Fruit fly (Drosophila melanogaster) whole organism, embryonic: Measurements from ENCODE around the gene kat80.

ENCODE experiments used
- Asciz ChIP-seq: fragments of 200-800 bp; sonication (Bioruptor generic); optimal IDR thresholded peaks from 2 replicates; lab custom pipeline; 2017; ENCODE audit warnings: missing biosample characterization, mild to moderate bottlenecking, missing genetic modification characterization, missing genetic modification reagents
- CG10147 ChIP-seq: fragments of 200-800 bp; sonication (Bioruptor generic); optimal IDR thresholded peaks from 2 replicates; lab custom pipeline; 2019; ENCODE audit warnings: missing biosample characterization, mild to moderate bottlenecking, missing genetic modification characterization, moderate library complexity
- CG11398 ChIP-seq: fragments of 200-800 bp; sonication (Bioruptor generic); optimal IDR thresholded peaks from 2 replicates; lab custom pipeline; 2016; ENCODE audit warnings: missing biosample characterization, missing genetic modification characterization
- CG12104 ChIP-seq: fragments of 200-800 bp; sonication (Bioruptor generic); optimal IDR thresholded peaks from 3 replicates; lab custom pipeline; 2016; ENCODE audit warnings: missing biosample characterization, missing genetic modification characterization
- CG1233 ChIP-seq: fragments of 200-800 bp; sonication (Bioruptor generic); optimal IDR thresholded peaks from 4 replicates; lab custom pipeline; 2018; ENCODE audit warnings: missing biosample characterization, mild to moderate bottlenecking, missing genetic modification characterization
- CG13424 ChIP-seq: fragments of 200-800 bp; sonication (Bioruptor generic); optimal IDR thresholded peaks from 2 replicates; lab custom pipeline; 2019; ENCODE audit warnings: missing biosample characterization, mild to moderate bottlenecking, missing genetic modification characterization, moderate library complexity
- CG13894 ChIP-seq: fragments of 200-800 bp; sonication (Bioruptor generic); optimal IDR thresholded peaks from 3 replicates; lab custom pipeline; 2018; ENCODE audit warnings: missing biosample characterization, mild to moderate bottlenecking, missing genetic modification characterization, moderate library complexity
- CG1529 ChIP-seq: fragments of 200-800 bp; sonication (Bioruptor generic); optimal IDR thresholded peaks from 3 replicates; lab custom pipeline; 2018; ENCODE audit warnings: missing biosample characterization, missing genetic modification characterization
- CG2712 ChIP-seq: fragments of 200-800 bp; optimal IDR thresholded peaks from 3 replicates; lab custom pipeline; 2019; ENCODE audit warnings: missing biosample characterization, mild to moderate bottlenecking, missing genetic modification characterization, moderate library complexity
- CG3407 ChIP-seq: fragments of 200-800 bp; sonication (Bioruptor generic); optimal IDR thresholded peaks from 2 replicates; lab custom pipeline; 2018; ENCODE audit warnings: missing biosample characterization, mild to moderate bottlenecking, missing genetic modification characterization
- CG34376 ChIP-seq: fragments of 200-800 bp; sonication (Bioruptor generic); optimal IDR thresholded peaks from 2 replicates; lab custom pipeline; 2018; ENCODE audit warnings: missing biosample characterization, mild to moderate bottlenecking, missing genetic modification characterization
- CG6689 ChIP-seq: fragments of 200-800 bp; sonication (Bioruptor generic); IDR thresholded peaks from 2 replicates; pipeline ENCODE4 v1.3.6; 2022; ENCODE audit warnings: missing biosample characterization, missing genetic modification characterization
- CG6765 ChIP-seq: fragments of 200-800 bp; sonication (Bioruptor generic); optimal IDR thresholded peaks from 3 replicates; lab custom pipeline; 2017; ENCODE audit warnings: missing biosample characterization, mild to moderate bottlenecking, missing genetic modification characterization
- CG7271 ChIP-seq: fragments of 200-800 bp; sonication (Bioruptor generic); optimal IDR thresholded peaks from 2 replicates; lab custom pipeline; 2018; ENCODE audit warnings: missing biosample characterization, mild to moderate bottlenecking, missing genetic modification characterization, moderate library complexity
- CG7357 ChIP-seq: fragments of 200-800 bp; sonication (Bioruptor generic); IDR thresholded peaks from 3 replicates; pipeline ENCODE4 v1.3.6; 2022; ENCODE audit warnings: missing biosample characterization, missing genetic modification characterization
- CG8944 ChIP-seq: fragments of 200-800 bp; sonication (Bioruptor generic); optimal IDR thresholded peaks from 3 replicates; lab custom pipeline; 2016; ENCODE audit warnings: missing biosample characterization, missing genetic modification characterization
- CG9817 ChIP-seq: fragments of 200-800 bp; sonication (Bioruptor generic); optimal IDR thresholded peaks from 2 replicates; lab custom pipeline; 2018; ENCODE audit warnings: missing biosample characterization, mild to moderate bottlenecking, missing genetic modification characterization, moderate library complexity
- Camta ChIP-seq: fragments of 200-800 bp; sonication (Bioruptor generic); optimal IDR thresholded peaks from 2 replicates; lab custom pipeline; 2016; ENCODE audit warnings: missing biosample characterization, missing genetic modification characterization
- HLH54F ChIP-seq: fragments of 200-800 bp; sonication (Bioruptor generic); optimal IDR thresholded peaks from 3 replicates; lab custom pipeline; 2016; ENCODE audit warnings: missing biosample characterization, missing genetic modification characterization
- Hand ChIP-seq: fragments of 200-800 bp; sonication (Bioruptor generic); optimal IDR thresholded peaks from 2 replicates; lab custom pipeline; 2017; ENCODE audit warnings: mild to moderate bottlenecking, missing biosample characterization, missing genetic modification reagents, missing genetic modification characterization
- Hmr ChIP-seq: fragments of 200-800 bp; sonication (Bioruptor generic); optimal IDR thresholded peaks from 3 replicates; lab custom pipeline; 2017; ENCODE audit warnings: mild to moderate bottlenecking, missing biosample characterization, missing genetic modification reagents, missing genetic modification characterization
- Lpt ChIP-seq: fragments of >200 bp; optimal IDR thresholded peaks from 2 replicates; lab custom pipeline; 2018; ENCODE audit warnings: missing biosample characterization, missing genetic modification characterization
- MESR4 ChIP-seq: fragments of 200-800 bp; sonication (Bioruptor generic); optimal IDR thresholded peaks from 2 replicates; lab custom pipeline; 2018; ENCODE audit warnings: missing biosample characterization, mild to moderate bottlenecking, missing genetic modification characterization, moderate library complexity
- Max ChIP-seq: fragments of 200-800 bp; sonication (Bioruptor generic); optimal IDR thresholded peaks from 2 replicates; lab custom pipeline; 2016; ENCODE audit warnings: missing biosample characterization, mild to moderate bottlenecking, missing genetic modification characterization
- Nf-YC ChIP-seq: fragments of 200-800 bp; optimal IDR thresholded peaks from 3 replicates; lab custom pipeline; 2019; ENCODE audit warnings: missing biosample characterization, mild to moderate bottlenecking, missing genetic modification characterization, moderate library complexity
- Poxn ChIP-seq: fragments of 200-800 bp; sonication (Bioruptor generic); IDR thresholded peaks from 2 replicates; pipeline ENCODE4 v1.3.6; 2022; ENCODE audit warnings: missing biosample characterization, missing genetic modification characterization
- aop ChIP-seq: fragments of 200-800 bp; sonication (Bioruptor generic); IDR thresholded peaks from 2 replicates; pipeline ENCODE4 v1.3.6; 2022; ENCODE audit warnings: missing biosample characterization, missing genetic modification characterization
- ap ChIP-seq: fragments of 200-800 bp; sonication (Bioruptor generic); IDR thresholded peaks from 2 replicates; pipeline ENCODE4 v1.3.6; 2022; ENCODE audit warnings: missing biosample characterization, missing genetic modification characterization
- bigmax ChIP-seq: fragments of 200-800 bp; sonication (Bioruptor generic); optimal IDR thresholded peaks from 2 replicates; lab custom pipeline; 2018; ENCODE audit warnings: missing biosample characterization, mild to moderate bottlenecking, missing genetic modification characterization
- cg ChIP-seq: fragments of 200-800 bp; sonication (Bioruptor generic); optimal IDR thresholded peaks from 3 replicates; lab custom pipeline; 2019; ENCODE audit warnings: missing biosample characterization, mild to moderate bottlenecking, missing genetic modification characterization, moderate library complexity
- ci ChIP-seq: fragments of 200-800 bp; sonication (Bioruptor generic); IDR thresholded peaks from 3 replicates; pipeline ENCODE4 v1.3.6; 2022; ENCODE audit warnings: missing biosample characterization, missing genetic modification characterization
- dysf ChIP-seq: fragments of 200-800 bp; sonication (Bioruptor generic); IDR thresholded peaks from 3 replicates; pipeline ENCODE4 v1.3.6; 2022; ENCODE audit warnings: missing biosample characterization, missing genetic modification characterization
- en ChIP-seq: fragments of 200-800 bp; sonication (Bioruptor generic); optimal IDR thresholded peaks from 2 replicates; lab custom pipeline; 2016; ENCODE audit warnings: missing biosample characterization, missing genetic modification characterization
- eyg ChIP-seq: fragments of 200-800 bp; sonication (Bioruptor generic); optimal IDR thresholded peaks from 3 replicates; lab custom pipeline; 2016; ENCODE audit warnings: missing biosample characterization, missing genetic modification characterization
- fd64A ChIP-seq: fragments of 200-800 bp; sonication (Bioruptor generic); optimal IDR thresholded peaks from 3 replicates; lab custom pipeline; 2018; ENCODE audit warnings: missing biosample characterization, mild to moderate bottlenecking, missing genetic modification characterization
- gt ChIP-seq: fragments of 200-800 bp; sonication (Bioruptor generic); IDR thresholded peaks from 2 replicates; pipeline ENCODE4 v1.3.6; 2022; ENCODE audit warnings: missing biosample characterization, missing genetic modification characterization
- ind ChIP-seq: fragments of 200-800 bp; sonication (Bioruptor generic); optimal IDR thresholded peaks from 3 replicates; lab custom pipeline; 2016; ENCODE audit warnings: missing biosample characterization, missing genetic modification characterization
- inv ChIP-seq: fragments of 200-800 bp; sonication (Bioruptor generic); IDR thresholded peaks from 2 replicates; pipeline ENCODE4 v1.3.6; 2022; ENCODE audit warnings: missing biosample characterization, missing genetic modification characterization; ENCODE audit not compliant: partially characterized antibody
- jumu ChIP-seq: fragments of 200-800 bp; sonication (Bioruptor generic); optimal IDR thresholded peaks from 3 replicates; lab custom pipeline; 2016; ENCODE audit warnings: missing biosample characterization, missing genetic modification characterization
- mam ChIP-seq: fragments of 200-800 bp; sonication (Bioruptor generic); optimal IDR thresholded peaks from 3 replicates; lab custom pipeline; 2016; ENCODE audit warnings: missing biosample characterization, missing genetic modification characterization
- mirr ChIP-seq: fragments of 200-800 bp; sonication (Bioruptor generic); optimal IDR thresholded peaks from 3 replicates; lab custom pipeline; 2018; ENCODE audit warnings: missing biosample characterization, mild to moderate bottlenecking, missing genetic modification characterization
- nau ChIP-seq: fragments of 200-800 bp; sonication (Bioruptor generic); optimal IDR thresholded peaks from 3 replicates; lab custom pipeline; 2017; ENCODE audit warnings: missing biosample characterization, mild to moderate bottlenecking, missing genetic modification characterization, missing genetic modification reagents
- p53 ChIP-seq: fragments of 200-800 bp; sonication (Bioruptor generic); optimal IDR thresholded peaks from 2 replicates; lab custom pipeline; 2016; ENCODE audit warnings: missing biosample characterization, missing genetic modification characterization
- peb ChIP-seq: fragments of 200-800 bp; sonication (Bioruptor generic); IDR thresholded peaks from 2 replicates; pipeline ENCODE4 v1.3.6; 2022; ENCODE audit warnings: missing biosample characterization, missing genetic modification characterization
- pzg ChIP-seq: fragments of 200-800 bp; sonication (Bioruptor generic); optimal IDR thresholded peaks from 3 replicates; lab custom pipeline; 2018; ENCODE audit warnings: missing biosample characterization, mild to moderate bottlenecking, missing genetic modification characterization, moderate library complexity
- ranshi ChIP-seq: fragments of 200-800 bp; sonication (Bioruptor generic); IDR thresholded peaks from 2 replicates; pipeline ENCODE4 v1.3.6; 2022; ENCODE audit warnings: missing biosample characterization, missing genetic modification characterization
- run ChIP-seq: fragments of 200-800 bp; sonication (Bioruptor generic); optimal IDR thresholded peaks from 3 replicates; lab custom pipeline; 2018; ENCODE audit warnings: missing biosample characterization, mild to moderate bottlenecking, missing genetic modification characterization
- sd ChIP-seq: fragments of 200-800 bp; sonication (Bioruptor generic); optimal IDR thresholded peaks from 3 replicates; lab custom pipeline; 2018; ENCODE audit warnings: missing biosample characterization, mild to moderate bottlenecking, missing genetic modification characterization, moderate library complexity
- seq ChIP-seq: fragments of 200-800 bp; sonication (Bioruptor generic); IDR thresholded peaks from 2 replicates; pipeline ENCODE4 v1.3.6; 2022; ENCODE audit warnings: missing biosample characterization, missing genetic modification characterization
- vfl ChIP-seq: fragments of 200-800 bp; sonication (Bioruptor generic); optimal IDR thresholded peaks from 2 replicates; lab custom pipeline; 2016; ENCODE audit warnings: missing biosample characterization, missing genetic modification characterization
- wdn ChIP-seq: fragments of 200-800 bp; sonication (Bioruptor generic); IDR thresholded peaks from 2 replicates; pipeline ENCODE4 v1.3.6; 2022; ENCODE audit warnings: missing biosample characterization, missing genetic modification characterization
- zfh1 ChIP-seq: fragments of 200-800 bp; sonication (Bioruptor generic); IDR thresholded peaks from 3 replicates; pipeline ENCODE4 v1.3.6; 2022; ENCODE audit warnings: missing biosample characterization, missing genetic modification characterization

kat80 gene

DNA sequence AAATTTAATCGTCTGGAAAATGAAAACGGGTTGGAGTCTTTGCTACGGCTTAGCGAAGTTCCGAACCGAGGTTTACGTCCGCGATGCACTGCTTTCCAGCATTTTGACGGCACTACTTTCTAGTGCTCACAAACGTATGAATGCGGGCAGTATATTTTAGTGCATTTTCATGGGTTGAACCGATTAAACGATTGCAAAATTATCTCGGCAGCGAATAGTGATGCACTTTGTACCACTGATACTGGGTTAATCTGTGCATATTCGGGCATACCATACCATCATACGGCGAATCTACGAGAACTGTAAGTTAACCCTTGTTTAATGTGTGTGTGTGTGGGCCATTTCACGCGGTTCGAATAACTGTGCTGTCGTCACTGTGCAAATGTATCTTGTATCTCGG is 5.2 kb downstream of the kat80 start, which contains the start of gene Mfe2 (continued):
- TF ChIP-seq Nf-YC (tag; lab: Kevin White, UChicago) (peak; percentile 24), CG9817 (peak; percentile 62), MESR4 (GFP tag; lab: Kevin White, UChicago) (peak; percentile 87), zfh1 (GFP tag; lab: Robert Waterston, UW) (peak; percentile 42; the same call in 2 of the 3 replicates), wdn (no peak), CG7357 (no peak), ind (GFP tag; lab: Kevin White, UChicago) (peak; percentile 55), bigmax (GFP tag; lab: Kevin White, UChicago) (no peak), Hmr (GFP tag; lab: Kevin White, UChicago) (peak; percentile 84), ci (GFP tag; lab: Robert Waterston, UW) (peak; percentile 65; the same call in 1 of the 3 replicates), CG1233 (GFP tag; lab: Kevin White, UChicago) (peak; percentile 43), CG8944 (GFP tag; lab: Kevin White, UChicago) (peak; percentile 70), eyg (GFP tag; lab: Kevin White, UChicago) (no peak), HLH54F (GFP tag; lab: Kevin White, UChicago) (peak; percentile 74), en (no peak), sd (tag; lab: Kevin White, UChicago) (no peak), CG7271 (tag; lab: Kevin White, UChicago) (no peak), CG2712 (tag; lab: Kevin White, UChicago) (peak; percentile 41), p53 (peak; percentile 59), CG11398 (GFP tag; lab: Kevin White, UChicago) (peak; percentile 20), pzg (peak; percentile 94), mirr (GFP tag; lab: Kevin White, UChicago) (peak; percentile 17), CG1529 (GFP tag; lab: Kevin White, UChicago) (no peak), vfl (GFP tag; lab: Kevin White, UChicago) (peak; percentile 33), nau (GFP tag; lab: Kevin White, UChicago) (peak; percentile 2), gt (GFP tag; lab: Robert Waterston, UW) (no peak), CG6765 (GFP tag; lab: Kevin White, UChicago) (no peak), dysf (GFP tag; lab: Robert Waterston, UW) (no peak; the same call in 2 of the 3 replicates), mam (GFP tag; lab: Kevin White, UChicago) (peak; percentile 80), Lpt (no peak), Hand (peak; percentile 14), CG12104 (no peak), CG10147 (GFP tag; lab: Kevin White, UChicago) (peak; percentile 7), seq (GFP tag; lab: Robert Waterston, UW) (peak; percentile 34; the same call in 1 of the 2 replicates), aop (GFP tag; lab: Robert Waterston, UW) (no peak), peb (GFP tag; lab: Robert Waterston, UW) (no peak), inv (GFP tag; lab: Robert Waterston, UW) (peak; percentile 31; the same call in 1 of the 2 replicates), jumu (GFP tag; lab: Kevin White, UChicago) (peak; percentile 60), fd64A (GFP tag; lab: Kevin White, UChicago) (no peak), ranshi (GFP tag; lab: Robert Waterston, UW) (peak; percentile 52; the same call in 1 of the 2 replicates), CG3407 (GFP tag; lab: Kevin White, UChicago) (no peak), run (tag; lab: Kevin White, UChicago) (no peak), Max (peak; percentile 50), CG6689 (GFP tag; lab: Robert Waterston, UW) (no peak), Poxn (GFP tag; lab: Robert Waterston, UW) (no peak), CG13894 (tag; lab: Kevin White, UChicago) (peak; percentile 31), ap (no peak), CG34376 (GFP tag; lab: Kevin White, UChicago) (peak; percentile 57), CG13424 (tag; lab: Kevin White, UChicago) (peak; percentile 3), cg (GFP tag; lab: Kevin White, UChicago) (peak; percentile 35), Asciz (GFP tag; lab: Kevin White, UChicago) (no peak), Camta (GFP tag; lab: Kevin White, UChicago) (peak; percentile 53)
